Fruit fly (Drosophila melanogaster) whole organism, prepupa: Measurements from ENCODE around the gene CG42716.

Experiments
- Blimp-1 ChIP-seq: fragments of 200-800 bp; sonication (Bioruptor generic); optimal IDR thresholded peaks from 3 replicates; lab custom pipeline; 2017; ENCODE audit warnings: missing biosample characterization, missing genetic modification characterization, mild to moderate bottlenecking, moderate library complexity, missing genetic modification reagents
- CG10631 ChIP-seq: fragments of 200-800 bp; sonication (Bioruptor generic); optimal IDR thresholded peaks from 2 replicates; lab custom pipeline; 2016; ENCODE audit warnings: missing biosample characterization, missing genetic modification characterization
- CG10669 ChIP-seq: fragments of 200-800 bp; sonication (Bioruptor generic); optimal IDR thresholded peaks from 3 replicates; lab custom pipeline; 2018; ENCODE audit warnings: missing biosample characterization, mild to moderate bottlenecking, missing genetic modification characterization, moderate library complexity
- CG11294 ChIP-seq: fragments of 200-800 bp; sonication (Bioruptor generic); IDR thresholded peaks from 2 replicates; pipeline ENCODE4 v1.3.6; 2022; ENCODE audit warnings: missing biosample characterization, missing genetic modification characterization
- CG11902 ChIP-seq: fragments of 200-800 bp; sonication (Bioruptor generic); optimal IDR thresholded peaks from 3 replicates; lab custom pipeline; 2016; ENCODE audit warnings: missing biosample characterization, missing genetic modification characterization
- CG15336 ChIP-seq: fragments of 200-800 bp; sonication (Bioruptor generic); IDR thresholded peaks from 2 replicates; pipeline ENCODE4 v1.3.6; 2022; ENCODE audit warnings: missing biosample characterization, missing genetic modification characterization
- CG1621 ChIP-seq: fragments of 200-800 bp; sonication (Bioruptor generic); optimal IDR thresholded peaks from 3 replicates; lab custom pipeline; 2018; ENCODE audit warnings: missing biosample characterization, mild to moderate bottlenecking, missing genetic modification characterization
- CG16779 ChIP-seq: fragments of 200-800 bp; sonication (Bioruptor generic); optimal IDR thresholded peaks from 3 replicates; lab custom pipeline; 2017; ENCODE audit warnings: missing biosample characterization, mild to moderate bottlenecking, missing genetic modification characterization
- CG3032 ChIP-seq: fragments of 200-800 bp; optimal IDR thresholded peaks from 2 replicates; lab custom pipeline; 2019; ENCODE audit warnings: missing biosample characterization, mild to moderate bottlenecking, missing genetic modification characterization, moderate library complexity
- CG31627 ChIP-seq: fragments of 200-800 bp; sonication (Bioruptor generic); optimal IDR thresholded peaks from 3 replicates; lab custom pipeline; 2016; ENCODE audit warnings: missing biosample characterization, missing genetic modification characterization
- CG32006 ChIP-seq: fragments of 200-800 bp; sonication (Bioruptor generic); optimal IDR thresholded peaks from 3 replicates; lab custom pipeline; 2017; ENCODE audit warnings: missing biosample characterization, mild to moderate bottlenecking, missing genetic modification characterization
- CG34406 ChIP-seq: fragments of 200-800 bp; sonication (Bioruptor generic); optimal IDR thresholded peaks from 3 replicates; lab custom pipeline; 2016; ENCODE audit warnings: missing biosample characterization, missing genetic modification characterization
- CG3919 ChIP-seq: fragments of 200-800 bp; sonication (Bioruptor generic); optimal IDR thresholded peaks from 3 replicates; lab custom pipeline; 2016; ENCODE audit warnings: missing biosample characterization, missing genetic modification characterization
- CG6163 ChIP-seq: fragments of 200-800 bp; sonication (Bioruptor generic); IDR thresholded peaks from 3 replicates; pipeline ENCODE4 v1.3.6; 2022; ENCODE audit warnings: missing biosample characterization, missing genetic modification characterization
- CG6276 ChIP-seq: fragments of 200-800 bp; sonication (Bioruptor generic); optimal IDR thresholded peaks from 2 replicates; lab custom pipeline; 2017; ENCODE audit warnings: missing biosample characterization, mild to moderate bottlenecking, missing genetic modification characterization
- CG6808 ChIP-seq: fragments of 200-800 bp; sonication (Bioruptor generic); optimal IDR thresholded peaks from 3 replicates; lab custom pipeline; 2017; ENCODE audit warnings: missing biosample characterization, missing genetic modification characterization, mild to moderate bottlenecking, moderate library complexity, missing genetic modification reagents
- CG8319 ChIP-seq: fragments of 200-800 bp; sonication (Bioruptor generic); optimal IDR thresholded peaks from 3 replicates; lab custom pipeline; 2016; ENCODE audit warnings: missing biosample characterization, missing genetic modification characterization
- CG9139 ChIP-seq: fragments of 200-800 bp; sonication (Bioruptor generic); optimal IDR thresholded peaks from 3 replicates; lab custom pipeline; 2017; ENCODE audit warnings: missing biosample characterization, mild to moderate bottlenecking, missing genetic modification characterization
- Eip75B ChIP-seq: fragments of 200-800 bp; sonication (Bioruptor generic); optimal IDR thresholded peaks from 3 replicates; lab custom pipeline; 2016; ENCODE audit warnings: missing biosample characterization, missing genetic modification characterization
- Eip78C ChIP-seq: fragments of 200-800 bp; sonication (Bioruptor generic); peaks from one replicate; lab custom pipeline; 2016; ENCODE audit warnings: missing biosample characterization, missing genetic modification characterization
- Eip93F ChIP-seq: fragments of 200-800 bp; sonication (Bioruptor generic); optimal IDR thresholded peaks from 2 replicates; lab custom pipeline; 2016; ENCODE audit warnings: missing biosample characterization, mild to moderate bottlenecking, missing genetic modification characterization
- Ets21C ChIP-seq: fragments of 200-800 bp; sonication (Bioruptor generic); optimal IDR thresholded peaks from 3 replicates; lab custom pipeline; 2016; ENCODE audit warnings: missing biosample characterization, missing genetic modification characterization
- Ets96B ChIP-seq: fragments of 200-800 bp; optimal IDR thresholded peaks from 2 replicates; lab custom pipeline; 2019; ENCODE audit warnings: missing biosample characterization, mild to moderate bottlenecking, missing genetic modification characterization, moderate library complexity
- Gug ChIP-seq: fragments of 200-800 bp; sonication (Bioruptor generic); IDR thresholded peaks from 2 replicates; pipeline ENCODE4 v1.3.6; 2022; ENCODE audit warnings: missing biosample characterization, missing genetic modification characterization
- Hr38 ChIP-seq: sonication (Bioruptor generic); optimal IDR thresholded peaks from 2 replicates; lab custom pipeline; 2016; ENCODE audit warnings: missing biosample characterization, missing genetic modification characterization
- Hr39 ChIP-seq: fragments of 200-800 bp; sonication (Bioruptor generic); optimal IDR thresholded peaks from 2 replicates; lab custom pipeline; 2016; ENCODE audit warnings: missing biosample characterization, missing genetic modification characterization
- Met ChIP-seq: fragments of 200-800 bp; sonication (Bioruptor generic); optimal IDR thresholded peaks from 3 replicates; lab custom pipeline; 2016; ENCODE audit warnings: missing biosample characterization, missing genetic modification characterization
- OdsH ChIP-seq: fragments of 200-800 bp; sonication (Bioruptor generic); optimal IDR thresholded peaks from 3 replicates; lab custom pipeline; 2016; ENCODE audit warnings: missing biosample characterization, missing genetic modification characterization
- Smox ChIP-seq: fragments of 200-800 bp; sonication (Bioruptor generic); optimal IDR thresholded peaks from 3 replicates; lab custom pipeline; 2016; ENCODE audit warnings: missing biosample characterization, missing genetic modification characterization
- Sox102F ChIP-seq: fragments of 200-800 bp; sonication (Bioruptor generic); optimal IDR thresholded peaks from 2 replicates; lab custom pipeline; 2016; ENCODE audit warnings: missing biosample characterization, mild to moderate bottlenecking, missing genetic modification characterization
- Sox14 ChIP-seq: fragments of 200-800 bp; sonication (Bioruptor generic); optimal IDR thresholded peaks from 3 replicates; lab custom pipeline; 2016; ENCODE audit warnings: missing biosample characterization, missing genetic modification characterization
- Sox15 ChIP-seq: fragments of 200-800 bp; sonication (Bioruptor generic); optimal IDR thresholded peaks from 3 replicates; lab custom pipeline; 2016; ENCODE audit warnings: missing biosample characterization, missing genetic modification characterization
- achi ChIP-seq: fragments of 200-800 bp; sonication (Bioruptor generic); optimal IDR thresholded peaks from 3 replicates; lab custom pipeline; 2016; ENCODE audit warnings: missing biosample characterization, missing genetic modification characterization
- acj6 ChIP-seq: fragments of 200-800 bp; sonication (Bioruptor generic); optimal IDR thresholded peaks from 3 replicates; lab custom pipeline; 2016; ENCODE audit warnings: missing biosample characterization, missing genetic modification characterization
- cyc ChIP-seq: fragments of 200-800 bp; sonication (Bioruptor generic); optimal IDR thresholded peaks from 3 replicates; lab custom pipeline; 2016; ENCODE audit warnings: missing biosample characterization, missing genetic modification characterization
- dac ChIP-seq: fragments of 200-800 bp; sonication (Bioruptor generic); optimal IDR thresholded peaks from 2 replicates; lab custom pipeline; 2017; ENCODE audit warnings: missing biosample characterization, mild to moderate bottlenecking, missing genetic modification characterization
- eg ChIP-seq: fragments of 200-800 bp; sonication (Bioruptor generic); IDR thresholded peaks from 3 replicates; pipeline ENCODE4 v1.3.6; 2022; ENCODE audit warnings: missing biosample characterization, missing genetic modification characterization
- esn ChIP-seq: fragments of 200-800 bp; sonication (Bioruptor generic); optimal IDR thresholded peaks from 2 replicates; lab custom pipeline; 2016; ENCODE audit warnings: missing biosample characterization, mild to moderate bottlenecking, missing genetic modification characterization, moderate library complexity
- fd85E ChIP-seq: fragments of 200-800 bp; sonication (Bioruptor generic); optimal IDR thresholded peaks from 3 replicates; lab custom pipeline; 2016; ENCODE audit warnings: missing biosample characterization, missing genetic modification characterization
- fkh ChIP-seq: fragments of 200-800 bp; sonication (Bioruptor generic); optimal IDR thresholded peaks from 3 replicates; lab custom pipeline; 2017; ENCODE audit warnings: missing biosample characterization, mild to moderate bottlenecking, missing genetic modification characterization, moderate library complexity
- lz ChIP-seq: fragments of 200-800 bp; sonication (Bioruptor generic); optimal IDR thresholded peaks from 3 replicates; lab custom pipeline; 2016; ENCODE audit warnings: missing biosample characterization, missing genetic modification characterization
- pdm3 ChIP-seq: fragments of 200-800 bp; sonication (Bioruptor generic); optimal IDR thresholded peaks from 3 replicates; lab custom pipeline; 2016; ENCODE audit warnings: missing biosample characterization, missing genetic modification characterization
- salr ChIP-seq, 2 experiments: fragments of 200-800 bp; sonication (Bioruptor generic); optimal IDR thresholded peaks; 3 replicates each; lab custom pipeline; 2016 to 2018; ENCODE audit warnings: missing biosample characterization in 2 of 2, missing genetic modification characterization in 2 of 2, mild to moderate bottlenecking in 1 of 2
- spab ChIP-seq: fragments of 200-800 bp; sonication (Bioruptor generic); optimal IDR thresholded peaks from 2 replicates; lab custom pipeline; 2017; ENCODE audit warnings: missing biosample characterization, mild to moderate bottlenecking, missing genetic modification characterization, missing genetic modification reagents
- ss ChIP-seq, 2 experiments: fragments of 200-800 bp; sonication (Bioruptor generic); optimal IDR thresholded peaks; 2 replicates in 1 of 2; 3 replicates in 1 of 2; lab custom pipeline; 2017 to 2018; ENCODE audit warnings: mild to moderate bottlenecking in 2 of 2, missing biosample characterization in 2 of 2, missing genetic modification characterization in 2 of 2, moderate library complexity in 1 of 2
- svp ChIP-seq: fragments of 200-800 bp; sonication (Bioruptor generic); peaks from one replicate; lab custom pipeline; 2016; ENCODE audit warnings: missing biosample characterization, missing genetic modification characterization
- topi ChIP-seq: fragments of 200-800 bp; sonication (Bioruptor generic); optimal IDR thresholded peaks from 3 replicates; lab custom pipeline; 2016; ENCODE audit warnings: missing biosample characterization, missing genetic modification characterization

Gene CG42716

DNA sequence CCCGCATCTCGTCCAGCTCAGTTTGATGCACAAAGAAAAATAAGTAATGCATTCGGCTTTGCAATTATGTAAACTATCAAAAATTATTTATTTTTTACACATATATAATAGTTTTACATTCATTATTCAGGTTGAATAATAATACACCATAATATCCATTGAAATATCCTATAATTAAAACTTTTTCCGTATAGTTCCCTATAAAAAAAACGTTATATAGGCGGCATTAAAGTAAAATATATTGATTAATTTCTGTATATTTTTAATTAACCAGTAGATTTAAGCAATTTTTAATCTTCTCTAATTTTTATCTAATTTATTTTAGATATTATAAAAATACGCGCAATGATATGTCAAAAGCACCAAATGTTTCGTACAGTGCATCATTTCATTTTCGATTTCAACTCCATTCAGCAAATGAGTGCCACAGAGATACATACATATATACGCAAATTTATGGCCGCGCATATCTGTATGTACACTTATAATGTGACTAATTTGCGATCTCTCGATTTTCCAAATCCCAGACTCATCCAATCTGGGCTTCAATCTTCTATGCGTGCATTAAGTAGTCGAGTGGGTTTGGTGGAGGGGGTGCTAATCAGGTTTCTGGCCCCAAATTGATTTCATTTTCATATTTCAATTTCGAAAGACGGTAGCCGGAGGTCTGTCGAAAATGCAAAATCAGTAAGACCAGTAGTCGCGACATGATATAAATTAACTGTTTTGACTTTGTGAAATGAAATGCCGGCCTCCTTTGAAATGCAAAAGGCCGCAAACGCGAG lies 20.2 kb upstream of the CG42716 start:
- TF ChIP-seq Sox14 (no peak), cyc (GFP tag; lab: Kevin White, UChicago) (no peak), Hr38 (GFP tag; lab: Kevin White, UChicago) (no peak), CG6163 (GFP tag; lab: Robert Waterston, UW) (0 out of 3 replicates have a peak, but pooled peaks have one; percentile 14), dac (GFP tag; lab: Kevin White, UChicago) (no peak), CG6276 (no peak), Blimp-1 (GFP tag; lab: Kevin White, UChicago) (no peak), Gug (GFP tag; lab: Robert Waterston, UW) (no peak), Sox15 (GFP tag; lab: Kevin White, UChicago) (no peak), CG10631 (GFP tag; lab: Kevin White, UChicago) (no peak), CG31627 (GFP tag; lab: Kevin White, UChicago) (no peak), Eip93F (no peak), spab (no peak), esn (GFP tag; lab: Kevin White, UChicago) (peak; percentile 13), fd85E (GFP tag; lab: Kevin White, UChicago) (no peak), CG3032 (tag; lab: Kevin White, UChicago) (peak; percentile 14), topi (no peak), CG3919 (GFP tag; lab: Kevin White, UChicago) (peak; percentile 28), Sox102F (GFP tag; lab: Kevin White, UChicago) (no peak), ss (GFP tag; optimal IDR thresholded peaks at IDR 0.05; lab: Kevin White, UChicago) (no peak), Ets96B (tag; lab: Kevin White, UChicago) (peak; percentile 9), eg (GFP tag; lab: Robert Waterston, UW) (no peak), Ets21C (GFP tag; lab: Kevin White, UChicago) (no peak), CG15336 (peak; percentile 41), CG9139 (GFP tag; lab: Kevin White, UChicago) (no peak), CG10669 (GFP tag; lab: Kevin White, UChicago) (no peak), Eip78C (GFP tag; lab: Kevin White, UChicago) (peak; percentile 78), CG34406 (GFP tag; lab: Kevin White, UChicago) (peak; percentile 20), Hr39 (GFP tag; lab: Kevin White, UChicago) (no peak), CG8319 (GFP tag; lab: Kevin White, UChicago) (no peak), CG16779 (tag; lab: Kevin White, UChicago) (no peak), OdsH (peak; percentile 24), svp (peak; percentile 29), acj6 (GFP tag; lab: Kevin White, UChicago) (peak; percentile 17), CG11902 (GFP tag; lab: Kevin White, UChicago) (no peak), CG1621 (no peak), achi (GFP tag; lab: Kevin White, UChicago) (peak; percentile 8), fkh (GFP tag; lab: Kevin White, UChicago) (no peak), lz (no peak), CG32006 (GFP tag; lab: Kevin White, UChicago) (peak; percentile 51), salr (GFP tag; optimal IDR thresholded peaks at IDR 0.05; lab: Kevin White, UChicago) (peak in 1 of 2 experiments; percentile 1), Eip75B (GFP tag; lab: Kevin White, UChicago) (no peak), CG6808 (GFP tag; lab: Kevin White, UChicago) (no peak), CG11294 (no peak), pdm3 (GFP tag; lab: Kevin White, UChicago) (no peak), Smox (GFP tag; lab: Kevin White, UChicago) (no peak), Met (no peak)
- TF ChIP-seq, all 60 proteins: peak for 14
